Worm (Caenorhabditis elegans) whole organism, young adult: ENCODE measurements around the gene nfm-1.

Source experiments
- B0019.2 ChIP-seq: fragments of 200-800 bp; sonication (Bioruptor generic); conservative IDR thresholded peaks from 2 replicates; pipeline ENCODE4 v1.3.6; 2022; ENCODE audit warnings: missing genetic modification reagents, missing genetic modification characterization, missing compliant biosample characterization
- B0261.1 ChIP-seq: sonication (generic microtip); optimal IDR thresholded peaks from 2 replicates; lab custom pipeline; 2016; ENCODE audit warnings: mild to moderate bottlenecking, missing genetic modification characterization, moderate library complexity, missing compliant biosample characterization
- B0336.3 ChIP-seq: fragments of 200-800 bp; sonication (Bioruptor generic); IDR thresholded peaks from 2 replicates; pipeline ENCODE4 v1.3.6; 2022; ENCODE audit warnings: missing genetic modification characterization, missing compliant biosample characterization
- C06A6.2 ChIP-seq: fragments of 200-800 bp; sonication (Bioruptor generic); conservative IDR thresholded peaks from 2 replicates; pipeline ENCODE4 v1.3.6; 2022; ENCODE audit warnings: missing genetic modification characterization, missing compliant biosample characterization
- C17E4.6 ChIP-seq: fragments of 200-800 bp; sonication (Bioruptor generic); IDR thresholded peaks from 2 replicates; pipeline ENCODE4 v1.3.6; 2022; ENCODE audit warnings: missing genetic modification reagents, missing genetic modification characterization, missing compliant biosample characterization
- F49E8.2 ChIP-seq: sonication (generic microtip); optimal IDR thresholded peaks from 3 replicates; lab custom pipeline; 2017; ENCODE audit warnings: missing genetic modification characterization, mild to moderate bottlenecking, missing compliant biosample characterization, antibody characterized with exemption, moderate library complexity; ENCODE audit not compliant: insufficient read depth
- F55B11.4 ChIP-seq: sonication (generic microtip); optimal IDR thresholded peaks from 2 replicates; lab custom pipeline; 2016; ENCODE audit warnings: missing compliant biosample characterization, missing genetic modification characterization, borderline replicate concordance; ENCODE audit not compliant: insufficient read depth
- F57A8.1 ChIP-seq: fragments of 200-800 bp; sonication (Bioruptor generic); optimal IDR thresholded peaks from 2 replicates; lab custom pipeline; 2018; ENCODE audit warnings: mild to moderate bottlenecking, missing genetic modification characterization, moderate library complexity, missing compliant biosample characterization
- Y53F4B.3 ChIP-seq: fragments of 200-800 bp; sonication (Bioruptor generic); IDR thresholded peaks from 2 replicates; pipeline ENCODE4 v1.3.6; 2022; ENCODE audit warnings: missing genetic modification reagents, missing genetic modification characterization, missing compliant biosample characterization
- Y56A3A.18 ChIP-seq: fragments of 200-800 bp; sonication (Bioruptor generic); IDR thresholded peaks from 2 replicates; pipeline ENCODE4 v1.3.6; 2022; ENCODE audit warnings: missing genetic modification reagents, missing genetic modification characterization, missing compliant biosample characterization
- Y67H2A.10 ChIP-seq: fragments of 200-800 bp; sonication (Bioruptor generic); conservative IDR thresholded peaks from 2 replicates; pipeline ENCODE4 v1.3.6; 2022; ENCODE audit warnings: missing genetic modification reagents, missing genetic modification characterization, missing compliant biosample characterization
- Y95B8A.8 ChIP-seq: fragments of 200-800 bp; sonication (Bioruptor generic); IDR thresholded peaks from 2 replicates; pipeline ENCODE4 v1.3.6; 2022; ENCODE audit warnings: missing genetic modification reagents, missing genetic modification characterization, missing compliant biosample characterization
- akir-1 ChIP-seq: fragments of 200-800 bp; sonication (Bioruptor generic); optimal IDR thresholded peaks from 2 replicates; lab custom pipeline; 2018; ENCODE audit warnings: mild to moderate bottlenecking, missing genetic modification characterization, moderate library complexity, missing compliant biosample characterization
- aptf-3 ChIP-seq: fragments of 200-800 bp; sonication (Bioruptor generic); IDR thresholded peaks from 2 replicates; pipeline ENCODE4 v1.3.6; 2022; ENCODE audit warnings: missing genetic modification characterization, missing compliant biosample characterization
- athp-1 ChIP-seq: sonication (generic microtip); optimal IDR thresholded peaks from 2 replicates; lab custom pipeline; 2017; ENCODE audit warnings: mild to moderate bottlenecking, missing genetic modification characterization, missing compliant biosample characterization
- attf-3 ChIP-seq: fragments of 200-800 bp; sonication (Bioruptor generic); conservative IDR thresholded peaks from 2 replicates; pipeline ENCODE4 v1.3.6; 2022; ENCODE audit warnings: missing genetic modification reagents, missing genetic modification characterization, missing compliant biosample characterization
- attf-6 ChIP-seq: fragments of 200-800 bp; sonication (Bioruptor generic); IDR thresholded peaks from 2 replicates; pipeline ENCODE4 v1.3.6; 2022; ENCODE audit warnings: missing genetic modification reagents, missing genetic modification characterization, missing compliant biosample characterization
- bed-1 ChIP-seq: fragments of 200-800 bp; sonication (Bioruptor generic); IDR thresholded peaks from 2 replicates; pipeline ENCODE4 v1.3.6; 2022; ENCODE audit warnings: missing genetic modification reagents, missing genetic modification characterization, missing compliant biosample characterization
- cebp-2 ChIP-seq: fragments of 200-800 bp; sonication (Bioruptor generic); IDR thresholded peaks from 2 replicates; pipeline ENCODE4 v1.3.6; 2022; ENCODE audit warnings: missing genetic modification characterization, missing compliant biosample characterization
- ceh-100 ChIP-seq: fragments of 200-800 bp; sonication (Bioruptor generic); IDR thresholded peaks from 2 replicates; pipeline ENCODE4 v1.3.6; 2022; ENCODE audit warnings: missing genetic modification reagents, missing genetic modification characterization, missing compliant biosample characterization
- ceh-27 ChIP-seq: fragments of 200-800 bp; sonication (Bioruptor generic); optimal IDR thresholded peaks from 2 replicates; lab custom pipeline; 2018; ENCODE audit warnings: mild to moderate bottlenecking, missing genetic modification characterization, moderate library complexity, missing compliant biosample characterization
- ceh-58 ChIP-seq: fragments of 200-800 bp; sonication (Bioruptor generic); IDR thresholded peaks from 2 replicates; pipeline ENCODE4 v1.3.6; 2022; ENCODE audit warnings: missing genetic modification characterization, missing compliant biosample characterization
- egl-18 ChIP-seq: fragments of 200-800 bp; sonication (Bioruptor generic); IDR thresholded peaks from 2 replicates; pipeline ENCODE4 v1.3.6; 2022; ENCODE audit warnings: missing genetic modification reagents, missing genetic modification characterization, missing compliant biosample characterization
- egrh-3 ChIP-seq: fragments of 200-800 bp; sonication (Bioruptor generic); IDR thresholded peaks from 2 replicates; pipeline ENCODE4 v1.3.6; 2022; ENCODE audit warnings: missing genetic modification reagents, missing genetic modification characterization, missing compliant biosample characterization
- hlh-26 ChIP-seq: fragments of 200-800 bp; sonication (Bioruptor generic); conservative IDR thresholded peaks from 2 replicates; pipeline ENCODE4 v1.3.6; 2022; ENCODE audit warnings: missing genetic modification reagents, missing genetic modification characterization, missing compliant biosample characterization
- hmg-20 ChIP-seq: fragments of 200-800 bp; sonication (Bioruptor generic); IDR thresholded peaks from 2 replicates; pipeline ENCODE4 v1.3.6; 2022; ENCODE audit warnings: missing genetic modification reagents, missing genetic modification characterization, missing compliant biosample characterization
- let-607 ChIP-seq, 2 experiments: fragments of 200-800 bp in 1 of 2; sonication (Bioruptor generic) in 1 of 2; sonication (generic microtip) in 1 of 2; optimal IDR thresholded peaks; 2 replicates each; lab custom pipeline; 2016 to 2018; ENCODE audit warnings: mild to moderate bottlenecking in 2 of 2, missing compliant biosample characterization in 2 of 2, missing genetic modification characterization in 2 of 2, moderate library complexity in 2 of 2, missing genotype in 1 of 2
- lin-40 ChIP-seq: sonication (generic microtip); optimal IDR thresholded peaks from 2 replicates; lab custom pipeline; 2016; ENCODE audit warnings: missing genetic modification characterization, mild to moderate bottlenecking, missing compliant biosample characterization, missing genotype, missing genetic modification reagents
- lir-1 ChIP-seq: fragments of 200-800 bp; sonication (Bioruptor generic); conservative IDR thresholded peaks from 2 replicates; pipeline ENCODE4 v1.3.6; 2022; ENCODE audit warnings: missing genetic modification reagents, missing genetic modification characterization, missing compliant biosample characterization
- lsl-1 ChIP-seq: fragments of 200-800 bp; sonication (Bioruptor generic); optimal IDR thresholded peaks from 2 replicates; lab custom pipeline; 2018; ENCODE audit warnings: mild to moderate bottlenecking, missing genetic modification characterization, moderate library complexity, missing compliant biosample characterization
- lsy-27 ChIP-seq: sonication (generic microtip); optimal IDR thresholded peaks from 2 replicates; lab custom pipeline; 2017; ENCODE audit warnings: missing genetic modification characterization, mild to moderate bottlenecking, missing compliant biosample characterization, antibody characterized with exemption, missing genotype, borderline replicate concordance; ENCODE audit not compliant: insufficient read depth
- madf-10 ChIP-seq: sonication (generic microtip); optimal IDR thresholded peaks from 2 replicates; lab custom pipeline; 2016; ENCODE audit warnings: mild to moderate bottlenecking, missing genetic modification characterization, missing compliant biosample characterization
- madf-3 ChIP-seq: fragments of 200-800 bp; sonication (Bioruptor generic); IDR thresholded peaks from 2 replicates; pipeline ENCODE4 v1.3.6; 2022; ENCODE audit warnings: missing genetic modification reagents, missing genetic modification characterization, missing compliant biosample characterization
- madf-6 ChIP-seq: fragments of 200-800 bp; sonication (Bioruptor generic); IDR thresholded peaks from 2 replicates; pipeline ENCODE4 v1.3.6; 2022; ENCODE audit warnings: missing genetic modification reagents, missing genetic modification characterization, missing compliant biosample characterization
- madf-8 ChIP-seq: fragments of 200-800 bp; sonication (Bioruptor generic); conservative IDR thresholded peaks from 2 replicates; pipeline ENCODE4 v1.3.6; 2022; ENCODE audit warnings: missing genetic modification reagents, missing genetic modification characterization, missing compliant biosample characterization
- mel-28 ChIP-seq: sonication (generic microtip); optimal IDR thresholded peaks from 2 replicates; lab custom pipeline; 2016; ENCODE audit warnings: borderline replicate concordance, mild to moderate bottlenecking, missing genetic modification characterization, missing compliant biosample characterization
- mes-4 ChIP-seq: sonication (generic microtip); optimal IDR thresholded peaks from 2 replicates; lab custom pipeline; 2016; ENCODE audit warnings: missing genotype, missing genetic modification characterization, missing compliant biosample characterization
- pbrm-1 ChIP-seq: fragments of 200-800 bp; sonication (Bioruptor generic); IDR thresholded peaks from 2 replicates; pipeline ENCODE4 v1.3.6; 2022; ENCODE audit warnings: missing genetic modification reagents, missing genetic modification characterization, missing compliant biosample characterization
- rcor-1 ChIP-seq: fragments of 200-800 bp; sonication (Bioruptor generic); IDR thresholded peaks from 2 replicates; pipeline ENCODE4 v1.3.6; 2022; ENCODE audit warnings: missing genetic modification reagents, missing genetic modification characterization, missing compliant biosample characterization
- rec-8 ChIP-seq, 2 experiments: sonication (generic microtip); optimal IDR thresholded peaks; 2 replicates each; lab custom pipeline; 2016; ENCODE audit warnings: mild to moderate bottlenecking in 2 of 2, missing genetic modification characterization in 2 of 2, missing genetic modification reagents in 2 of 2, missing genotype in 2 of 2, missing biosample characterization in 1 of 2, missing compliant biosample characterization in 1 of 2, moderate library complexity in 1 of 2
- sdz-38 ChIP-seq: sonication (generic microtip); optimal IDR thresholded peaks from 2 replicates; lab custom pipeline; 2016; ENCODE audit warnings: missing genotype, missing genetic modification characterization, missing compliant biosample characterization
- snpc-1.1 ChIP-seq: sonication (generic microtip); optimal IDR thresholded peaks from 2 replicates; lab custom pipeline; 2017; ENCODE audit warnings: missing genetic modification characterization, mild to moderate bottlenecking, missing compliant biosample characterization, antibody characterized with exemption, moderate library complexity, missing genotype, missing genetic modification reagents; ENCODE audit not compliant: insufficient read depth
- snpc-4 ChIP-seq, 5 experiments: fragments of 150-350 bp in 1 of 5; sonication (generic microtip) in 4 of 5; optimal IDR thresholded peaks; 2 replicates each; lab custom pipeline; 2014 to 2018; ENCODE audit warnings: missing genetic modification characterization in 5 of 5, missing biosample characterization in 3 of 5, antibody characterized with exemption in 2 of 5, mild to moderate bottlenecking in 2 of 5, missing compliant biosample characterization in 2 of 5, missing genotype in 2 of 5, moderate library complexity in 2 of 5, missing genetic modification reagents in 1 of 5
- unc-130 ChIP-seq: sonication (generic microtip); optimal IDR thresholded peaks from 2 replicates; lab custom pipeline; 2016; ENCODE audit warnings: missing genetic modification reagents, missing genetic modification characterization, missing compliant biosample characterization
- ztf-25 ChIP-seq: fragments of 200-800 bp; sonication (Bioruptor generic); IDR thresholded peaks from 2 replicates; pipeline ENCODE4 v1.3.6; 2022; ENCODE audit warnings: missing genetic modification reagents, missing genetic modification characterization, missing compliant biosample characterization
- ztf-28 ChIP-seq: fragments of 200-800 bp; sonication (Bioruptor generic); IDR thresholded peaks from 2 replicates; pipeline ENCODE4 v1.3.6; 2022; ENCODE audit warnings: missing genetic modification reagents, missing genetic modification characterization, missing compliant biosample characterization
- ztf-6 ChIP-seq: fragments of 200-800 bp; sonication (Bioruptor generic); IDR thresholded peaks from 2 replicates; pipeline ENCODE4 v1.3.6; 2022; ENCODE audit warnings: missing genetic modification reagents, missing genetic modification characterization, missing compliant biosample characterization

The nfm-1 gene

DNA sequence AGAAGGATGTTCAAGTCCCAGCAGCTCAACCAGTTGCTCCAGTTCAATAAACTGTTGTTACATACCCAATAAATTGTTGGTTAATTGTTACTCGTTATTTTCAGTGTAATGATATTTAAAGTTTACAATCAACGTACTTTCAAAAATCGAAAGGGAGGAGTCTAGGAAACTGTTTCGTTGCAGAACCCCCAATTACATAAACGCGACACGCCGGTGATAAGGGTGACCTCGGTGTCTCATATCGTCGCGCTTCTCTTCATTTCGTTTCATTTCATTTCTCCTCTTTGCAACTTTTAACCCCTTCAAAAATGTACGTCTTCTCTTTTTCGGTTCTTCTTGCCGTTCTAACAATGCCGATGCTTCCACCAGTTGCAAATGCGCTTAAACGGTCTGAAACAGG lies 48.6 kb downstream of the nfm-1 start, which contains the start of gene C23G10.2 (continued):
- TF ChIP-seq ceh-27, result no peak
- no peak for TF ChIP-seq lin-40
- TF ChIP-seq rec-8 (tag; optimal IDR thresholded peaks at IDR 0.05; lab: Kevin White, UChicago), result no peak
- peak; percentile 74 for TF ChIP-seq madf-6 (GFP tag; lab: Robert Waterston, UW)
- no peak for TF ChIP-seq madf-8 (GFP tag; lab: Robert Waterston, UW)
- peak; percentile 1 for TF ChIP-seq lsl-1 (GFP tag; lab: Kevin White, UChicago)
- TF ChIP-seq attf-6 (GFP tag; lab: Robert Waterston, UW), result no peak
- no peak for TF ChIP-seq attf-3 (GFP tag; lab: Robert Waterston, UW)
- no peak for TF ChIP-seq ztf-6 (GFP tag; lab: Robert Waterston, UW)
- no peak for TF ChIP-seq C06A6.2 (GFP tag; lab: Robert Waterston, UW)
- no peak for TF ChIP-seq mel-28 (tag; lab: Kevin White, UChicago)
- TF ChIP-seq B0261.1 (tag; lab: Kevin White, UChicago), result no peak
- no peak for TF ChIP-seq F57A8.1 (GFP tag; lab: Kevin White, UChicago)
- no peak for TF ChIP-seq Y67H2A.10 (GFP tag; lab: Robert Waterston, UW)
- TF ChIP-seq F55B11.4 (tag; lab: Kevin White, UChicago), result no peak
- TF ChIP-seq B0336.3 (GFP tag; lab: Robert Waterston, UW), result peak; percentile 48; the same call in 1 of the 2 replicates
- TF ChIP-seq madf-10 (tag; lab: Kevin White, UChicago), result no peak
- TF ChIP-seq rcor-1 (GFP tag; lab: Robert Waterston, UW), result peak; percentile 62
- peak; percentile 61; the same call in 1 of the 2 replicates for TF ChIP-seq pbrm-1 (GFP tag; lab: Robert Waterston, UW)
- no peak for TF ChIP-seq ztf-28
- TF ChIP-seq egl-18, result no peak
- peak; percentile 58; the same call in 1 of the 2 replicates for TF ChIP-seq madf-3 (GFP tag; lab: Robert Waterston, UW)
- no peak for TF ChIP-seq unc-130 (GFP tag; lab: Kevin White, UChicago)
- peak; percentile 27; the same call in 1 of the 2 replicates for TF ChIP-seq ceh-100 (GFP tag; lab: Robert Waterston, UW)
- no peak for TF ChIP-seq let-607 (tag; optimal IDR thresholded peaks at IDR 0.05; lab: Kevin White, UChicago)
- TF ChIP-seq aptf-3 (GFP tag; lab: Robert Waterston, UW), result no peak
- no peak for TF ChIP-seq cebp-2 (GFP tag; lab: Robert Waterston, UW)
- no peak for TF ChIP-seq lir-1
- TF ChIP-seq mes-4 (tag; lab: Kevin White, UChicago), result no peak
- TF ChIP-seq lsy-27 (tag; lab: Kevin White, UChicago), result no peak
- TF ChIP-seq akir-1 (GFP tag; lab: Kevin White, UChicago), result no peak
- TF ChIP-seq Y95B8A.8 (GFP tag; lab: Robert Waterston, UW), result 0 out of 2 replicates have a peak, but pooled peaks have one; percentile 31
- TF ChIP-seq hlh-26 (GFP tag; lab: Robert Waterston, UW), result no peak
- TF ChIP-seq B0019.2, result no peak
- no peak for TF ChIP-seq sdz-38 (tag; lab: Kevin White, UChicago)
- no peak for TF ChIP-seq athp-1 (tag; lab: Kevin White, UChicago)
- no peak for TF ChIP-seq egrh-3 (GFP tag; lab: Robert Waterston, UW)
- TF ChIP-seq F49E8.2 (tag; lab: Kevin White, UChicago), result peak; percentile 83
- no peak for TF ChIP-seq ztf-25 (GFP tag; lab: Robert Waterston, UW)
- TF ChIP-seq C17E4.6 (GFP tag; lab: Robert Waterston, UW), result no peak
- peak; percentile 65 for TF ChIP-seq snpc-1.1 (tag; lab: Kevin White, UChicago)
- no peak for TF ChIP-seq bed-1 (GFP tag; lab: Robert Waterston, UW)
- TF ChIP-seq Y53F4B.3 (GFP tag; lab: Robert Waterston, UW), result no peak
- peak; percentile 68; the same call in 1 of the 2 replicates for TF ChIP-seq Y56A3A.18 (GFP tag; lab: Robert Waterston, UW)
- no peak for TF ChIP-seq snpc-4 (GFP tag; optimal IDR thresholded peaks at IDR 0.05; lab: Kevin White, UChicago)
- TF ChIP-seq snpc-4 (tag; optimal IDR thresholded peaks at IDR 0.05; lab: Kevin White, UChicago), result peak in 2 of 4 experiments; percentile 24
- no peak for TF ChIP-seq hmg-20 (GFP tag; lab: Robert Waterston, UW)
- TF ChIP-seq ceh-58 (GFP tag; lab: Robert Waterston, UW), result no peak
